Worm (Caenorhabditis elegans): ENCODE data around the gene R13D11.1.

DNA sequence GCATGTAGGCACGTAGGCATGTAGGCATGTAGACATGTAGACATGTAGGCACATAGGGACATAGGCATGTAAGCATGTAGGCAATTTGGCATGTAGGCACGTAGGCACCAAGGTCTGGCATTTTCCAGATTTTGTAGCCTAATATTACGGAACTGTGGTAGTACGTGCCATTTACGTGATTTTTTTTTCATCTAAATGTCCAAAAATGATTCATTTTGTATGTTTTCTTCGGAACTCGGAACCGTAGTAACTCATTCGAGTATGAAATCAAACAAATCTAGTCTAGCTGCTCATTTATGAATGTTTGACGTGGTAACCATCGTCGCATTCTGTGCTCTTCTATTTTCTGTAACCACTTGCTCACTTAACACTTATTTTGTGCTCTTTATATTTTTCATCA, 38.9 kb upstream of the R13D11.1 start, which contains the start of gene srbc-59:
- TF ChIP-seq nhr-11 (tag; optimal IDR thresholded peaks at IDR 0.05) (no peak), elt-1 (tag; optimal IDR thresholded peaks at IDR 0.05) (no peak), aly-2 (tag; optimal IDR thresholded peaks at IDR 0.05) (no peak), nhr-25 (tag; optimal IDR thresholded peaks at IDR 0.05) (no peak), lin-15B (tag; optimal IDR thresholded peaks at IDR 0.05) (no peak), elt-2 (tag; optimal IDR thresholded peaks at IDR 0.05) (no peak), daf-12 (tag; optimal IDR thresholded peaks at IDR 0.05) (no peak), nhr-76 (tag; optimal IDR thresholded peaks at IDR 0.05) (no peak), nhr-77 (tag; optimal IDR thresholded peaks at IDR 0.05) (no peak), ceh-82 (tag; optimal IDR thresholded peaks at IDR 0.05) (no peak)
